Fruit fly (Drosophila melanogaster) whole organism, embryonic: ENCODE measurements around the gene Ant2.
A peak's percentile ranks its signal among the peaks of the same experiment; 100 is the strongest.

ENCODE experiments used
- Atf6 ChIP-seq: fragments of 200-800 bp; sonication (Bioruptor generic); IDR thresholded peaks from 2 replicates; pipeline ENCODE4 v1.3.6; 2022; ENCODE audit warnings: missing biosample characterization, missing genetic modification characterization
- CG10147 ChIP-seq: fragments of 200-800 bp; sonication (Bioruptor generic); optimal IDR thresholded peaks from 2 replicates; lab custom pipeline; 2019; ENCODE audit warnings: missing biosample characterization, mild to moderate bottlenecking, missing genetic modification characterization, moderate library complexity
- CG10209 ChIP-seq: fragments of 200-800 bp; sonication (Bioruptor generic); optimal IDR thresholded peaks from 3 replicates; lab custom pipeline; 2017; ENCODE audit warnings: missing biosample characterization, mild to moderate bottlenecking, missing genetic modification characterization, missing genetic modification reagents
- CG10959 ChIP-seq: fragments of 200-800 bp; sonication (Bioruptor generic); IDR thresholded peaks from 2 replicates; pipeline ENCODE4 v1.3.6; 2022; ENCODE audit warnings: missing biosample characterization, missing genetic modification characterization
- CG11696 ChIP-seq: fragments of 200-800 bp; sonication (Bioruptor generic); IDR thresholded peaks from 2 replicates; pipeline ENCODE4 v1.3.6; 2022; ENCODE audit warnings: missing biosample characterization, missing genetic modification characterization
- CG12104 ChIP-seq: fragments of 200-800 bp; sonication (Bioruptor generic); optimal IDR thresholded peaks from 3 replicates; lab custom pipeline; 2016; ENCODE audit warnings: missing biosample characterization, missing genetic modification characterization
- CG12659 ChIP-seq: fragments of 200-800 bp; sonication (Bioruptor generic); optimal IDR thresholded peaks from 3 replicates; lab custom pipeline; 2017; ENCODE audit warnings: mild to moderate bottlenecking, missing biosample characterization, missing genetic modification reagents, missing genetic modification characterization
- CG12769 ChIP-seq: fragments of 200-800 bp; sonication (Bioruptor generic); optimal IDR thresholded peaks from 2 replicates; lab custom pipeline; 2019; ENCODE audit warnings: missing biosample characterization, mild to moderate bottlenecking, missing genetic modification characterization, moderate library complexity
- CG12942 ChIP-seq: fragments of 200-800 bp; sonication (Bioruptor generic); optimal IDR thresholded peaks from 3 replicates; lab custom pipeline; 2016; ENCODE audit warnings: missing biosample characterization, missing genetic modification characterization
- CG13287 ChIP-seq: fragments of 200-800 bp; sonication (Bioruptor generic); IDR thresholded peaks from 2 replicates; pipeline ENCODE4 v1.3.6; 2022; ENCODE audit warnings: missing biosample characterization, missing genetic modification characterization; ENCODE audit not compliant: partially characterized antibody
- CG13894 ChIP-seq: fragments of 200-800 bp; sonication (Bioruptor generic); optimal IDR thresholded peaks from 3 replicates; lab custom pipeline; 2018; ENCODE audit warnings: missing biosample characterization, mild to moderate bottlenecking, missing genetic modification characterization, moderate library complexity
- CG15011 ChIP-seq: fragments of 200-800 bp; sonication (Bioruptor generic); optimal IDR thresholded peaks from 3 replicates; lab custom pipeline; 2018; ENCODE audit warnings: missing biosample characterization, mild to moderate bottlenecking, missing genetic modification characterization
- CG15269 ChIP-seq: fragments of 200-800 bp; sonication (Bioruptor generic); optimal IDR thresholded peaks from 2 replicates; lab custom pipeline; 2018; ENCODE audit warnings: missing biosample characterization, mild to moderate bottlenecking, missing genetic modification characterization, moderate library complexity
- CG17186 ChIP-seq: fragments of 200-800 bp; sonication (Bioruptor generic); optimal IDR thresholded peaks from 3 replicates; lab custom pipeline; 2017; ENCODE audit warnings: missing biosample characterization, missing genetic modification reagents, missing genetic modification characterization
- CG17359 ChIP-seq: fragments of 200-800 bp; sonication (Bioruptor generic); optimal IDR thresholded peaks from 3 replicates; lab custom pipeline; 2018; ENCODE audit warnings: missing biosample characterization, mild to moderate bottlenecking, missing genetic modification characterization, moderate library complexity
- CG1832 ChIP-seq: fragments of 200-800 bp; sonication (Bioruptor generic); optimal IDR thresholded peaks from 2 replicates; lab custom pipeline; 2017; ENCODE audit warnings: missing biosample characterization, mild to moderate bottlenecking, missing genetic modification characterization, inconsistent platforms
- CG2116 ChIP-seq: fragments of 200-800 bp; sonication (Bioruptor generic); optimal IDR thresholded peaks from 3 replicates; lab custom pipeline; 2018; ENCODE audit warnings: missing biosample characterization, mild to moderate bottlenecking, missing genetic modification characterization
- CG34422 ChIP-seq: fragments of 200-800 bp; sonication (Bioruptor generic); IDR thresholded peaks from 3 replicates; pipeline ENCODE4 v1.3.6; 2022; ENCODE audit warnings: missing biosample characterization, missing genetic modification characterization
- CG3847 ChIP-seq: fragments of 200-800 bp; sonication (Bioruptor generic); IDR thresholded peaks from 2 replicates; pipeline ENCODE4 v1.3.6; 2022; ENCODE audit warnings: missing biosample characterization, missing genetic modification characterization
- CG42726 ChIP-seq: fragments of 200-800 bp; sonication (Bioruptor generic); IDR thresholded peaks from 2 replicates; pipeline ENCODE4 v1.3.6; 2022; ENCODE audit warnings: missing biosample characterization, missing genetic modification characterization; ENCODE audit not compliant: partially characterized antibody
- CG4360 ChIP-seq: fragments of 200-800 bp; sonication (Bioruptor generic); IDR thresholded peaks from 2 replicates; pipeline ENCODE4 v1.3.6; 2022; ENCODE audit warnings: missing biosample characterization, missing genetic modification characterization
- CG6654 ChIP-seq: fragments of 200-800 bp; sonication (Bioruptor generic); optimal IDR thresholded peaks from 2 replicates; lab custom pipeline; 2017; ENCODE audit warnings: missing biosample characterization, mild to moderate bottlenecking, missing genetic modification characterization
- CG7556 ChIP-seq: fragments of 200-800 bp; sonication (Bioruptor generic); optimal IDR thresholded peaks from 2 replicates; lab custom pipeline; 2017; ENCODE audit warnings: missing biosample characterization, mild to moderate bottlenecking, missing genetic modification characterization
- CG7745 ChIP-seq: fragments of 200-800 bp; sonication (Bioruptor generic); optimal IDR thresholded peaks from 2 replicates; lab custom pipeline; 2018; ENCODE audit warnings: missing biosample characterization, mild to moderate bottlenecking, missing genetic modification characterization, moderate library complexity
- CG9215 ChIP-seq: fragments of 200-800 bp; sonication (Bioruptor generic); IDR thresholded peaks from 2 replicates; pipeline ENCODE4 v1.3.6; 2022; ENCODE audit warnings: missing biosample characterization, missing genetic modification characterization
- CG9932 ChIP-seq: fragments of 200-800 bp; sonication (Bioruptor generic); IDR thresholded peaks from 2 replicates; pipeline ENCODE4 v1.3.6; 2022; ENCODE audit warnings: missing biosample characterization, missing genetic modification characterization
- Dll ChIP-seq: fragments of 200-800 bp; sonication (Bioruptor generic); IDR thresholded peaks from 4 replicates; pipeline ENCODE4 v1.3.6; 2022; ENCODE audit warnings: missing biosample characterization, missing genetic modification characterization; ENCODE audit not compliant: partially characterized antibody
- Dp ChIP-seq: fragments of 200-800 bp; sonication (Bioruptor generic); optimal IDR thresholded peaks from 2 replicates; lab custom pipeline; 2018; ENCODE audit warnings: missing biosample characterization, mild to moderate bottlenecking, missing genetic modification characterization, moderate library complexity
- Fer3 ChIP-seq: fragments of 200-800 bp; sonication (Bioruptor generic); optimal IDR thresholded peaks from 2 replicates; lab custom pipeline; 2018; ENCODE audit warnings: missing biosample characterization, mild to moderate bottlenecking, missing genetic modification characterization, moderate library complexity
- HLH4C ChIP-seq: fragments of 200-800 bp; sonication (Bioruptor generic); IDR thresholded peaks from 3 replicates; pipeline ENCODE4 v1.3.6; 2022; ENCODE audit warnings: missing biosample characterization, missing genetic modification characterization; ENCODE audit not compliant: partially characterized antibody
- Hmr ChIP-seq: fragments of 200-800 bp; sonication (Bioruptor generic); optimal IDR thresholded peaks from 3 replicates; lab custom pipeline; 2017; ENCODE audit warnings: mild to moderate bottlenecking, missing biosample characterization, missing genetic modification reagents, missing genetic modification characterization
- Hsf ChIP-seq: fragments of 200-800 bp; sonication (Bioruptor generic); optimal IDR thresholded peaks from 3 replicates; lab custom pipeline; 2016; ENCODE audit warnings: missing biosample characterization, missing genetic modification characterization
- Lpt ChIP-seq: fragments of >200 bp; optimal IDR thresholded peaks from 2 replicates; lab custom pipeline; 2018; ENCODE audit warnings: missing biosample characterization, missing genetic modification characterization
- Pdp1 ChIP-seq, 2 experiments: fragments of 200-800 bp; sonication (Bioruptor generic); optimal IDR thresholded peaks; 3 replicates each; lab custom pipeline; 2016; ENCODE audit warnings: missing biosample characterization in 2 of 2, missing genetic modification characterization in 2 of 2, mild to moderate bottlenecking in 1 of 2, moderate library complexity in 1 of 2
- Scr ChIP-seq: fragments of 200-800 bp; sonication (Bioruptor generic); IDR thresholded peaks from 2 replicates; pipeline ENCODE4 v1.3.6; 2022; ENCODE audit warnings: missing biosample characterization, missing genetic modification characterization; ENCODE audit not compliant: partially characterized antibody
- Trl ChIP-seq, 3 experiments: fragments of >200 bp in 2 of 3; fragments of 200-800 bp in 1 of 3; sonication (Bioruptor generic) in 1 of 3; optimal IDR thresholded peaks; 2 replicates in 1 of 3; 3 replicates in 2 of 3; lab custom pipeline; 2016 to 2017; ENCODE audit warnings: missing biosample characterization in 1 of 3, missing genetic modification characterization in 1 of 3
- aop ChIP-seq: fragments of 200-800 bp; sonication (Bioruptor generic); IDR thresholded peaks from 2 replicates; pipeline ENCODE4 v1.3.6; 2022; ENCODE audit warnings: missing biosample characterization, missing genetic modification characterization
- cato ChIP-seq: fragments of 200-800 bp; sonication (Bioruptor generic); optimal IDR thresholded peaks from 2 replicates; lab custom pipeline; 2016; ENCODE audit warnings: missing biosample characterization, missing genetic modification characterization, borderline replicate concordance
- crol ChIP-seq: fragments of 200-800 bp; sonication (Bioruptor generic); IDR thresholded peaks from 2 replicates; pipeline ENCODE4 v1.3.6; 2022; ENCODE audit warnings: missing biosample characterization, missing genetic modification characterization
- cwo ChIP-seq: fragments of 200-800 bp; sonication (Bioruptor generic); optimal IDR thresholded peaks from 3 replicates; lab custom pipeline; 2017; ENCODE audit warnings: missing biosample characterization, missing genetic modification characterization, mild to moderate bottlenecking, moderate library complexity, missing genetic modification reagents
- fd3F ChIP-seq: fragments of 200-800 bp; sonication (Bioruptor generic); optimal IDR thresholded peaks from 2 replicates; lab custom pipeline; 2018; ENCODE audit warnings: missing biosample characterization, mild to moderate bottlenecking, missing genetic modification characterization, moderate library complexity
- gt ChIP-seq: fragments of 200-800 bp; sonication (Bioruptor generic); IDR thresholded peaks from 2 replicates; pipeline ENCODE4 v1.3.6; 2022; ENCODE audit warnings: missing biosample characterization, missing genetic modification characterization
- jigr1 ChIP-seq: fragments of 200-800 bp; sonication (Bioruptor generic); IDR thresholded peaks from 3 replicates; pipeline ENCODE4 v1.3.6; 2022; ENCODE audit warnings: missing biosample characterization, missing genetic modification characterization
- phol ChIP-seq: fragments of 200-800 bp; sonication (Bioruptor generic); optimal IDR thresholded peaks from 3 replicates; lab custom pipeline; 2018; ENCODE audit warnings: missing biosample characterization, mild to moderate bottlenecking, missing genetic modification characterization, moderate library complexity
- row ChIP-seq: fragments of 200-800 bp; sonication (Bioruptor generic); IDR thresholded peaks from 3 replicates; pipeline ENCODE4 v1.3.6; 2022; ENCODE audit warnings: missing biosample characterization, missing genetic modification characterization
- slbo ChIP-seq: fragments of 200-800 bp; sonication (Bioruptor generic); IDR thresholded peaks from 2 replicates; pipeline ENCODE4 v1.3.6; 2022; ENCODE audit warnings: missing biosample characterization, missing genetic modification characterization
- slp2 ChIP-seq: fragments of 200-800 bp; sonication (Bioruptor generic); optimal IDR thresholded peaks from 2 replicates; lab custom pipeline; 2016; ENCODE audit warnings: missing biosample characterization, missing genetic modification characterization
- tgo ChIP-seq: fragments of 200-800 bp; sonication (Bioruptor generic); IDR thresholded peaks from 3 replicates; pipeline ENCODE4 v1.3.6; 2022; ENCODE audit warnings: missing biosample characterization, missing genetic modification characterization
- unc-4 ChIP-seq: fragments of 200-800 bp; sonication (Bioruptor generic); IDR thresholded peaks from 2 replicates; pipeline ENCODE4 v1.3.6; 2022; ENCODE audit warnings: missing biosample characterization, missing genetic modification characterization; ENCODE audit not compliant: partially characterized antibody

Gene Ant2

dm6 chrX:10757616-10758078 lies 29.1 kb downstream of the Ant2 start, which contains the start of gene Rph (continued):
- TF ChIP-seq cato (no peak), CG2116 (GFP tag; lab: Kevin White, UChicago) (no peak), HLH4C (no peak), Hmr (GFP tag; lab: Kevin White, UChicago) (peak; percentile 47), Trl (optimal IDR thresholded peaks at IDR 0.05; lab: Kevin White, UChicago) (no peak), Trl (GFP tag; optimal IDR thresholded peaks at IDR 0.05; lab: Kevin White, UChicago) (no peak), cwo (GFP tag; lab: Kevin White, UChicago) (peak; percentile 27), Dp (GFP tag; lab: Kevin White, UChicago) (no peak), row (peak; percentile 64), CG13287 (peak; percentile 63), CG12942 (GFP tag; lab: Kevin White, UChicago) (no peak), CG9932 (GFP tag; lab: Robert Waterston, UW) (peak; percentile 50), crol (GFP tag; lab: Robert Waterston, UW) (peak; percentile 70), jigr1 (GFP tag; lab: Robert Waterston, UW) (no peak), CG13894 (tag; lab: Kevin White, UChicago) (peak; percentile 40), tgo (GFP tag; lab: Robert Waterston, UW) (no peak), CG10147 (GFP tag; lab: Kevin White, UChicago) (peak; percentile 31), fd3F (no peak), CG10209 (GFP tag; lab: Kevin White, UChicago) (peak; percentile 13), CG6654 (no peak), CG3847 (GFP tag; lab: Robert Waterston, UW) (peak; percentile 30; the same call in 1 of the 2 replicates), CG12104 (GFP tag; lab: Kevin White, UChicago) (no peak), CG42726 (GFP tag; lab: Robert Waterston, UW) (no peak), CG7745 (tag; lab: Kevin White, UChicago) (no peak), Pdp1 (GFP tag; optimal IDR thresholded peaks at IDR 0.05; lab: Kevin White, UChicago) (peak in 1 of 2 experiments; percentile 30), Hsf (no peak), CG4360 (GFP tag; lab: Robert Waterston, UW) (no peak), CG15269 (tag; lab: Kevin White, UChicago) (peak; percentile 23), Fer3 (tag; lab: Kevin White, UChicago) (peak; percentile 11), CG15011 (GFP tag; lab: Kevin White, UChicago) (no peak), CG17359 (tag; lab: Kevin White, UChicago) (peak; percentile 11), CG9215 (GFP tag; lab: Robert Waterston, UW) (peak; percentile 39; the same call in 1 of the 2 replicates), Atf6 (GFP tag; lab: Robert Waterston, UW) (0 out of 2 replicates have a peak, but pooled peaks have one; percentile 42), Lpt (no peak), CG10959 (GFP tag; lab: Robert Waterston, UW) (no peak), gt (GFP tag; lab: Robert Waterston, UW) (no peak), CG7556 (GFP tag; lab: Kevin White, UChicago) (peak; percentile 13), aop (GFP tag; lab: Robert Waterston, UW) (no peak), Scr (GFP tag; lab: Robert Waterston, UW) (peak; percentile 60), Dll (GFP tag; lab: Robert Waterston, UW) (peak; percentile 46; the same call in 2 of the 4 replicates), CG1832 (GFP tag; lab: Kevin White, UChicago) (no peak), slbo (GFP tag; lab: Robert Waterston, UW) (peak; percentile 46; the same call in 1 of the 2 replicates), CG34422 (GFP tag; lab: Robert Waterston, UW) (no peak), CG12769 (tag; lab: Kevin White, UChicago) (peak; percentile 23), unc-4 (GFP tag; lab: Robert Waterston, UW) (peak; percentile 65; the same call in 1 of the 2 replicates), CG11696 (GFP tag; lab: Robert Waterston, UW) (no peak), slp2 (no peak), CG12659 (GFP tag; lab: Kevin White, UChicago) (peak; percentile 18), phol (tag; lab: Kevin White, UChicago) (peak; percentile 20), CG17186 (GFP tag; lab: Kevin White, UChicago) (no peak)
